Worm (Caenorhabditis elegans): Measurements from ENCODE around the gene str-5.
"Not testable (repeated sequence)": the region's sequence is repeated elsewhere in the genome, so short reads cannot be mapped to it uniquely, and the experiment has no call there.

ce11 chrV:15803748-15804147, 50.7 kb downstream of the str-5 start, which contains the start of gene T26E4.18:
- TF ChIP-seq ref-1 (GFP tag; conservative IDR thresholded peaks at IDR 0.05); T22C8.4 (GFP tag; IDR thresholded peaks at IDR 0.05); flt-1 (GFP tag; IDR thresholded peaks at IDR 0.05); ztf-29 (GFP tag; IDR thresholded peaks at IDR 0.05); cog-1 (tag; optimal IDR thresholded peaks at IDR 0.05); tab-1 (GFP tag; IDR thresholded peaks at IDR 0.05); med-1 (GFP tag; optimal IDR thresholded peaks at IDR 0.05; ENCODE audit: insufficient read depth); ztf-23 (GFP tag; IDR thresholded peaks at IDR 0.05); klf-2 (GFP tag; conservative IDR thresholded peaks at IDR 0.05): not testable (repeated sequence)

Data from whole organism, midembryonic.